Worm (Caenorhabditis elegans): Measurements from ENCODE around the gene fbxa-165.

fbxa-165 gene

DNA sequence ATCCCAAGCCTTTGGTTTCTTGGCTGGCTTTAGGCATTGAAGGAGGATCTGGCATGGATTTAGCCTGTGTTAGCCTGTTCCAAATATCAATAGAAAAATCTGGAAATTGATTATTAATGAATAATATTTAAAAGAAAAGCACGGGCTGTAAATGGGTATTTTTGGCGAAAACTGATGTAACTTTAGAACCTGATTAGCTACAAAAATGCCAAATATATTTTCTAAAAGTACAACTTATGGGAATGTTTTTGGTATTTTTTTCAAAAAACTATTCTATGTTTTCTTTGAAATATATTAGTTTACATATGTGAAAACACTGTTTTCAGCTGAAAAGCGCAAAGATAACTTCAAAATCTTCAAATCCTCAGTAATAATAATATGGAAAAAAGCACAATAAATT is 15.6 kb downstream of the fbxa-165 start, which contains the start of gene bath-26:
TSS of gene bath-26 (minus strand) at position 101 of the 400 bp plus-strand sequence.
- TF ChIP-seq ceh-83 (GFP tag; optimal IDR thresholded peaks at IDR 0.05) (no peak), pha-4 (tag; optimal IDR thresholded peaks at IDR 0.05) (no peak), zip-8 (tag; optimal IDR thresholded peaks at IDR 0.05) (no peak), nhr-28 (tag; optimal IDR thresholded peaks at IDR 0.05) (no peak), elt-3 (tag; optimal IDR thresholded peaks at IDR 0.05) (no peak)

ce11 chrII:1597101-1598088 is 18.9 kb downstream of the fbxa-165 start, which contains the start of gene bath-46:
bath-46 (plus strand) TSS chrII:1597906.
- TF ChIP-seq lin-32 (GFP tag; optimal IDR thresholded peaks at IDR 0.05) = no peak
- TF ChIP-seq lin-13 (tag; optimal IDR thresholded peaks at IDR 0.05) = no peak

DNA sequence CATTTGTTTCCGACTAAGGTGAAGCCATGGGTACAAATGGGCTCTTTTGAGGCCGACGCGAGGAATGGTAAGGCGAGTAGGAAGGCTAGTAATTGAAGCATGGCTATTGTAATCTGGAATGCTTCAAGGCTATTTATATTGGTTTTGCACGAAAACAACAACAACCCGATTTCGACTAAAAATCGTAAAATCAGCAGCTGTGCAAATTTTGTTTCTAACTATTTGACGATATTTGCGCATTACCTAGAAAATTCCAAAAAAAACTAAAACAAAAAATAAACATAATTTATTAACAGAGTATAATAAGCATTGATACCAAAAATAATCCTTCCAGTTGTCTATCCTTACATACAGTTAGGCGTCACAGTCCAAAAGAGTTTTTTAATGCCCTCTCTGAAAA is 21.1 kb downstream of the fbxa-165 start, which contains the start of gene clec-20:
TSS of gene clec-20 (minus strand) at position 101 of the 400 bp plus-strand sequence.
- TF ChIP-seq ceh-43 (GFP tag; optimal IDR thresholded peaks at IDR 0.05) (no peak), M03D4.4 (tag; optimal IDR thresholded peaks at IDR 0.05) (no peak), mab-5 (tag; optimal IDR thresholded peaks at IDR 0.05) (no peak), sem-2 (GFP tag; optimal IDR thresholded peaks at IDR 0.05) (no peak), flh-1 (GFP tag; optimal IDR thresholded peaks at IDR 0.05) (no peak), nhr-237 (tag; optimal IDR thresholded peaks at IDR 0.05) (no peak), ztf-11 (tag; optimal IDR thresholded peaks at IDR 0.05) (no peak), lin-13 (tag; optimal IDR thresholded peaks at IDR 0.05) (no peak), unc-62 (GFP tag; optimal IDR thresholded peaks at IDR 0.05) (no peak), unc-39 (tag; optimal IDR thresholded peaks at IDR 0.05) (no peak), unc-120 (tag; optimal IDR thresholded peaks at IDR 0.05; ENCODE audit: poor library complexity, severe bottlenecking) (no peak), blmp-1 (tag; optimal IDR thresholded peaks at IDR 0.05) (no peak), pha-4 (tag; optimal IDR thresholded peaks at IDR 0.05) (no peak), ham-2 (GFP tag; optimal IDR thresholded peaks at IDR 0.05) (no peak), sptf-1 (tag; optimal IDR thresholded peaks at IDR 0.05) (no peak), lin-32 (GFP tag; optimal IDR thresholded peaks at IDR 0.05) (no peak)

DNA sequence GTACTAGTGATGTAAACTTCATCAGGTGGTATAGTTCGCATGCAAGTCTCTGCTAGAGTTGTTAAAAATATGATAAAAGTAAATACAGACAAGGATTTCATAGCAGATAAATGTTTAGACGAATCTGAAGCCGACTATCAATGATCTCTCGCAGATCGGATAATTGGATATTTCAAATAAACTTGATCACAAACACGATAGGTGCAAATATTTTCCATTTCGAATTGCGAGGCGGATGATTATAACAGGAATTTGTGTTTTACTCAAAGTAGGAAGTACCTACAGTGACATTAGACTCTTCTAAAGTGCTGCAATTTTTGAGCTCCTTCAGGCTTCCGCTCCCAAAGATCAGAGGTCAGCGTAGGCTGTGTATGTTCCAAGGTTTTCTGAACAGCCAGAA is 26.4 kb downstream of the fbxa-165 start, which contains the start of gene T07H3.7:
TSS of gene T07H3.7 (minus strand) at position 101 of the 400 bp plus-strand sequence.
- TF ChIP-seq flh-1 (GFP tag; optimal IDR thresholded peaks at IDR 0.05) (no peak), nhr-76 (tag; optimal IDR thresholded peaks at IDR 0.05) (no peak), nhr-2 (tag; optimal IDR thresholded peaks at IDR 0.05) (no peak), ces-1 (GFP tag; optimal IDR thresholded peaks at IDR 0.05) (no peak), mls-2 (tag; optimal IDR thresholded peaks at IDR 0.05) (no peak), elt-3 (tag; optimal IDR thresholded peaks at IDR 0.05) (no peak), hlh-1 (tag; optimal IDR thresholded peaks at IDR 0.05) (no peak), ceh-43 (GFP tag; optimal IDR thresholded peaks at IDR 0.05) (no peak), ham-2 (GFP tag; optimal IDR thresholded peaks at IDR 0.05) (no peak), sem-2 (GFP tag; optimal IDR thresholded peaks at IDR 0.05) (no peak), lin-13 (tag; optimal IDR thresholded peaks at IDR 0.05) (no peak)

DNA sequence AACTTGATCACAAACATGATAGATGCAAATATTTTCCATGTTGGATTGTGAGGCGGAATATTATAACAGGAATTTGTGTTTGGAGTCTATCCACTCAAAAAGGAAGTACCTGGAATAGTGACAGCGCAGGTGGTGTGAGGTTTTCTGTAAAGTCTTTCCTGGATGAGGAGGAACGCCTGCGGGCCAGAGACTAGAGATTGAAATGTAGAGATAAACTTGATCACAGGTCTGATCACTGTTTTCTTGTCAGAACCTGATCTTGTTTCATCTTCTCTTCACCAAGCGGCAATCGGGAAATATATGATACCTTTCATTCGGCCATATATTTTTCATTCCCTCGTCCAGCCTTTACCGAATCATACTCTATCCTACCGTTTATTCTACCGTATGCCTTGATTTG is 30.0 kb downstream of the fbxa-165 start, which contains the start of gene T07H3.8:
TSS of gene T07H3.8 (plus strand) at position 301 of the 400 bp plus-strand sequence.
- TF ChIP-seq ceh-43 (GFP tag; optimal IDR thresholded peaks at IDR 0.05) = no peak
- no peak for TF ChIP-seq unc-39 (tag; optimal IDR thresholded peaks at IDR 0.05)
- no peak for TF ChIP-seq ceh-83 (GFP tag; optimal IDR thresholded peaks at IDR 0.05)
- no peak for TF ChIP-seq nhr-28 (tag; optimal IDR thresholded peaks at IDR 0.05)
- TF ChIP-seq blmp-1 (tag; optimal IDR thresholded peaks at IDR 0.05) = no peak
- no peak for TF ChIP-seq lsy-2 (tag; optimal IDR thresholded peaks at IDR 0.05)
- TF ChIP-seq nhr-12 (tag; optimal IDR thresholded peaks at IDR 0.05) = no peak
- TF ChIP-seq ham-2 (GFP tag; optimal IDR thresholded peaks at IDR 0.05) = no peak
- TF ChIP-seq flh-1 (GFP tag; optimal IDR thresholded peaks at IDR 0.05) = no peak
- TF ChIP-seq lin-13 (tag; optimal IDR thresholded peaks at IDR 0.05) = no peak
- TF ChIP-seq sem-2 (GFP tag; optimal IDR thresholded peaks at IDR 0.05) = no peak
- no peak for TF ChIP-seq drap-1 (GFP tag; optimal IDR thresholded peaks at IDR 0.05)
- TF ChIP-seq snpc-4 (tag; optimal IDR thresholded peaks at IDR 0.05) = no peak
- no peak for TF ChIP-seq hlh-1 (tag; optimal IDR thresholded peaks at IDR 0.05)
- no peak for TF ChIP-seq mls-2 (tag; optimal IDR thresholded peaks at IDR 0.05)
- no peak for TF ChIP-seq unc-62 (GFP tag; optimal IDR thresholded peaks at IDR 0.05)
- no peak for TF ChIP-seq ztf-11 (tag; optimal IDR thresholded peaks at IDR 0.05)
- no peak for TF ChIP-seq pha-4 (tag; optimal IDR thresholded peaks at IDR 0.05)
